Worm (Caenorhabditis elegans): ENCODE measurements around the gene lgc-38.

lgc-38 gene

ce11 chrIII:6969781-6970342, 39.1 kb upstream of the lgc-38 start (continued):
- no peak for TF ChIP-seq hlh-11 (tag; optimal IDR thresholded peaks at IDR 0.05)
- peak; percentile 44 for TF ChIP-seq Y5F2A.4 (GFP tag; optimal IDR thresholded peaks at IDR 0.05)
- no peak for TF ChIP-seq snpc-4 (tag; optimal IDR thresholded peaks at IDR 0.05)
- TF ChIP-seq lin-38 (GFP tag; IDR thresholded peaks at IDR 0.05) = peak; percentile 70
- TF ChIP-seq D1046.2 (GFP tag; IDR thresholded peaks at IDR 0.05) = no peak
- TF ChIP-seq nhr-48 (tag; optimal IDR thresholded peaks at IDR 0.05) = peak; percentile 18
- TF ChIP-seq spr-3 (GFP tag; optimal IDR thresholded peaks at IDR 0.05) = no peak
- no peak for TF ChIP-seq nhr-28 (tag; optimal IDR thresholded peaks at IDR 0.05)
- TF ChIP-seq pha-4 (GFP tag; IDR thresholded peaks at IDR 0.05) = peak; percentile 59; the same call in 1 of the 2 replicates
- TF ChIP-seq pha-4 (tag; optimal IDR thresholded peaks at IDR 0.05) = no peak
- TF ChIP-seq ama-1 (optimal IDR thresholded peaks at IDR 0.05) = no peak
- TF ChIP-seq lin-15B (tag; optimal IDR thresholded peaks at IDR 0.05) = no peak
- TF ChIP-seq skn-1 (tag; optimal IDR thresholded peaks at IDR 0.05) = no peak
- no peak for TF ChIP-seq dpl-1 (GFP tag; optimal IDR thresholded peaks at IDR 0.05)
- no peak for TF ChIP-seq zip-11 (GFP tag; IDR thresholded peaks at IDR 0.05)
- TF ChIP-seq F49E8.2 (tag; optimal IDR thresholded peaks at IDR 0.05; ENCODE audit: borderline replicate concordance) = peak; percentile 90
- no peak for TF ChIP-seq tag-97 (GFP tag; IDR thresholded peaks at IDR 0.05)
- no peak for TF ChIP-seq F37D6.2 (tag; optimal IDR thresholded peaks at IDR 0.05)
- TF ChIP-seq F10B5.3 (tag; optimal IDR thresholded peaks at IDR 0.05) = no peak
- TF ChIP-seq unc-62 (GFP tag; optimal IDR thresholded peaks at IDR 0.05 in 1 of 2) = no peak
- TF ChIP-seq unc-62 (tag; optimal IDR thresholded peaks at IDR 0.05) = no peak
- peak; percentile 27; the same call in 1 of the 2 replicates for TF ChIP-seq lin-1 (GFP tag; IDR thresholded peaks at IDR 0.05)
- TF ChIP-seq zag-1 (tag; optimal IDR thresholded peaks at IDR 0.05) = no peak
- no peak for TF ChIP-seq sdz-12 (GFP tag; optimal IDR thresholded peaks at IDR 0.05)
- TF ChIP-seq aha-1 (tag) = peak; percentile 20
- no peak for TF ChIP-seq daf-8 (GFP tag; IDR thresholded peaks at IDR 0.05)
- peak; percentile 17 for TF ChIP-seq lin-13 (GFP tag; optimal IDR thresholded peaks at IDR 0.05)
- no peak for TF ChIP-seq mep-1 (tag; optimal IDR thresholded peaks at IDR 0.05)
- TF ChIP-seq ces-1 (GFP tag; optimal IDR thresholded peaks at IDR 0.05) = no peak

ce11 chrIII:6970744-6971143, 38.2 kb upstream of the lgc-38 start:
- TF ChIP-seq nhr-77 (tag; optimal IDR thresholded peaks at IDR 0.05) (no peak), snpc-1.2 (GFP tag; IDR thresholded peaks at IDR 0.05) (peak; percentile 58), sdz-12 (GFP tag; optimal IDR thresholded peaks at IDR 0.05) (no peak), set-16 (GFP tag; IDR thresholded peaks at IDR 0.05) (peak; percentile 51), daf-12 (tag; optimal IDR thresholded peaks at IDR 0.05) (no peak), dve-1 (tag; optimal IDR thresholded peaks at IDR 0.05; ENCODE audit: insufficient read depth) (no peak)

- TF ChIP-seq ZK337.2 (GFP tag; IDR thresholded peaks at IDR 0.05) (no peak), duxl-1 (tag; optimal IDR thresholded peaks at IDR 0.05; ENCODE audit: poor library complexity) (peak; percentile 89), nhr-10 (tag; optimal IDR thresholded peaks at IDR 0.05) (no peak), unc-62 (GFP tag; optimal IDR thresholded peaks at IDR 0.05 in 1 of 2) (peak in 1 of 2 experiments; percentile 99), unc-62 (tag; optimal IDR thresholded peaks at IDR 0.05) (no peak), hif-1 (tag; optimal IDR thresholded peaks at IDR 0.05) (peak; percentile 68 to 93), nhr-11 (tag; optimal IDR thresholded peaks at IDR 0.05) (peak; percentile 98), hlh-30 (tag; optimal IDR thresholded peaks at IDR 0.05; ENCODE audit: insufficient read depth) (peak; percentile 100), php-3 (GFP tag; IDR thresholded peaks at IDR 0.05) (peak; percentile 54; the same call in 1 of the 2 replicates), lin-15B (tag; optimal IDR thresholded peaks at IDR 0.05) (peak; percentile 42), gei-8 (GFP tag; optimal IDR thresholded peaks at IDR 0.05) (no peak), zip-11 (GFP tag; IDR thresholded peaks at IDR 0.05) (no peak), daf-19 (GFP tag; conservative IDR thresholded peaks at IDR 0.05) (no peak), dmd-6 (GFP tag; IDR thresholded peaks at IDR 0.05) (peak; percentile 90), dpl-1 (GFP tag; optimal IDR thresholded peaks at IDR 0.05) (peak; percentile 96), D1046.2 (GFP tag; IDR thresholded peaks at IDR 0.05) (no peak), nhr-48 (tag; optimal IDR thresholded peaks at IDR 0.05) (peak; percentile 66), arid-1 (GFP tag; conservative IDR thresholded peaks at IDR 0.05) (peak; percentile 87), zfp-3 (GFP tag; conservative IDR thresholded peaks at IDR 0.05) (peak; percentile 81), pha-4 (GFP tag; IDR thresholded peaks at IDR 0.05) (peak; percentile 76), pha-4 (tag; optimal IDR thresholded peaks at IDR 0.05) (peak; percentile 99), skn-1 (tag; optimal IDR thresholded peaks at IDR 0.05) (no peak), ztf-11 (tag; optimal IDR thresholded peaks at IDR 0.05) (no peak), aha-1 (tag) (peak; percentile 99)
These were observed 37.2 kb upstream of the lgc-38 start, which contains the start of the genes eef-1A.1 and rfc-4 for ce11 chrIII:6971662-6972284. Gene eef-1A.1 (minus strand): TSS chrIII:6971712. Gene rfc-4 (plus strand): TSS chrIII:6972253.

Measured in whole organism, L4 larva.